Fruit fly (Drosophila melanogaster) S2 (cell line): ENCODE results near the gene CG9525.

Source experiments
- CG8478 ChIP-seq: fragments of >200 bp; optimal IDR thresholded peaks from 2 replicates; lab custom pipeline; 2018
- CTCF ChIP-seq, 2 experiments: fragments of >200 bp; optimal IDR thresholded peaks; 2 replicates each; lab custom pipeline; 2018

DNA sequence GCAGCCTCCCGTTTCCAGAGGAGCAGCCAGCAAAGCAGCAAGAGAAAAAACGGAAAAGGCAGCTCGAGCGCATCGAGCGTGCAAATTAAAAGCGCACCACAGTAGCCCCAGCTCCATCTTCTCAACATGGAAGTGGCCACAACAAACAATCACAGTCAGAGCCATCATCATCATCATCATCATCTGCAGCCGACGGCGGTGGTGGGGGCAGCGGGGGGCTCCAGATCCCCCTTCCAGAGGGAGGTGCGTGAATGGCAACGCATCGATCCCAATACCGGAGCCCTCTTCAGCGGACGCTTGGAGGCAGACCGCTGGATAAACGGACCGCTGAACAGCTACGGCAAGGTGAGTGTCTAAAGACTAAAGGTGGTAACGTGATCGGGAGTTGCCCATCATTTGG lies 46.4 kb downstream of the CG9525 start:
- TF ChIP-seq CG8478 (lab: Kevin White, UChicago) (no peak), CTCF (optimal IDR thresholded peaks at IDR 0.05; lab: Kevin White, UChicago) (no peak)
